Worm (Caenorhabditis elegans) whole organism, early embryonic: ENCODE data around the gene R151.2.

Experiments
- aly-1 ChIP-seq: sonication (generic microtip); optimal IDR thresholded peaks from 2 replicates; lab custom pipeline; 2016; ENCODE audit warnings: missing genetic modification characterization, missing compliant biosample characterization
- ceh-36 ChIP-seq: sonication (generic microtip); optimal IDR thresholded peaks from 2 replicates; lab custom pipeline; 2016; ENCODE audit warnings: missing genetic modification characterization, inconsistent platforms, missing compliant biosample characterization
- flt-1 ChIP-seq: fragments of 200-800 bp; sonication (Bioruptor generic); IDR thresholded peaks from 2 replicates; pipeline ENCODE4 v1.3.6; 2022; ENCODE audit warnings: missing genetic modification characterization, missing compliant biosample characterization
- sea-1 ChIP-seq: fragments of 200-800 bp; sonication (Bioruptor generic); conservative IDR thresholded peaks from 2 replicates; pipeline ENCODE4 v1.3.6; 2022; ENCODE audit warnings: missing genetic modification characterization, missing compliant biosample characterization
- tbx-11 ChIP-seq: fragments of 200-800 bp; sonication (Bioruptor generic); IDR thresholded peaks from 2 replicates; pipeline ENCODE4 v1.3.6; 2022; ENCODE audit warnings: missing genetic modification characterization, missing compliant biosample characterization
- tbx-37 ChIP-seq: fragments of 200-800 bp; sonication (Bioruptor generic); conservative IDR thresholded peaks from 2 replicates; pipeline ENCODE4 v1.3.6; 2022; ENCODE audit warnings: missing genetic modification reagents, missing genetic modification characterization, missing compliant biosample characterization
- tra-4 ChIP-seq: sonication (generic microtip); optimal IDR thresholded peaks from 2 replicates; lab custom pipeline; 2017; ENCODE audit warnings: missing genetic modification characterization, missing compliant biosample characterization

DNA sequence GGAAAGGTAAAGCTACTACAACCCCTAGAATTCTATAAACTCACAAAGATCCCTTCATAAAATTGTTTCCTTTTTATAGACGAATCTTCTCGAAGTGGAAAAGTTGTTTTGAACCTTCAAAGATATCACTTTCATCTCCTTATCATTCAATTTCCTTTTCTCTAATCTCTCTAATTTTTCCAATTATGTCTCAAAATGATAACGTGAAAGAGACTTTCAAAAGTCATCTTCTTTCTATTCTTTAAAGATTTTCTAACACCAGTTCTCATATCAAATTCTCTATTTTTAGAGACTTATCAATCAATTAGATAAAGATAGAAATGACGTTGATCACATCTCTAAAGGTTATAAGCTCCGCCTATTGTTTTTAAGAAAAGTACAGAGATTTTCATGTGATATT, 10.3 kb upstream of the R151.2 start:
- TF ChIP-seq aly-1 (no peak), flt-1 (no peak), tbx-37 (GFP tag; lab: Robert Waterston, UW) (no peak), sea-1 (GFP tag; lab: Robert Waterston, UW) (no peak), tbx-11 (no peak), ceh-36 (tag; lab: Kevin White, UChicago) (no peak), tra-4 (tag; lab: Kevin White, UChicago) (no peak)
